Worm (Caenorhabditis elegans) whole organism, L2 larva: Measurements from ENCODE around the gene ZC190.7.
"Not testable (repeated sequence)": the region's sequence is repeated elsewhere in the genome, so short reads cannot be mapped to it uniquely, and the experiment has no call there.

Experiments
- F13H6.1 ChIP-seq: sonication (generic microtip); optimal IDR thresholded peaks from 2 replicates; lab custom pipeline; 2016; ENCODE audit warnings: missing genetic modification characterization, missing compliant biosample characterization
- Y55F3AM.14 ChIP-seq: fragments of 200-800 bp; sonication (Bioruptor generic); optimal IDR thresholded peaks from 2 replicates; lab custom pipeline; 2018; ENCODE audit warnings: mild to moderate bottlenecking, missing genetic modification characterization, missing compliant biosample characterization
- aly-2 ChIP-seq: fragments of 150-350 bp; optimal IDR thresholded peaks from 2 replicates; lab custom pipeline; 2014; ENCODE audit warnings: missing biosample characterization, missing genetic modification characterization
- ceh-16 ChIP-seq: fragments of 150-350 bp; optimal IDR thresholded peaks from 2 replicates; lab custom pipeline; 2014; ENCODE audit warnings: missing biosample characterization, missing genetic modification characterization
- crh-2 ChIP-seq: sonication (generic microtip); optimal IDR thresholded peaks from 2 replicates; lab custom pipeline; 2017; ENCODE audit warnings: missing biosample characterization, missing genetic modification characterization
- dmd-4 ChIP-seq: sonication (generic microtip); optimal IDR thresholded peaks from 2 replicates; lab custom pipeline; 2017; ENCODE audit warnings: missing biosample characterization, missing genetic modification characterization
- egl-27 ChIP-seq: sonication (generic microtip); optimal IDR thresholded peaks from 3 replicates; lab custom pipeline; 2017; ENCODE audit warnings: missing biosample characterization, missing genetic modification reagents, missing genetic modification characterization
- elt-1 ChIP-seq: fragments of 150-350 bp; optimal IDR thresholded peaks from 2 replicates; lab custom pipeline; 2014; ENCODE audit warnings: missing biosample characterization, missing genetic modification characterization
- elt-3 ChIP-seq: sonication (generic microtip); optimal IDR thresholded peaks from 2 replicates; lab custom pipeline; 2017; ENCODE audit warnings: missing biosample characterization, missing genetic modification characterization
- fos-1 ChIP-seq: fragments of 150-350 bp; optimal IDR thresholded peaks from 2 replicates; lab custom pipeline; 2014; ENCODE audit warnings: missing biosample characterization, missing genetic modification characterization
- gmeb-1 ChIP-seq: fragments of 150-350 bp; optimal IDR thresholded peaks from 2 replicates; lab custom pipeline; 2014; ENCODE audit warnings: missing biosample characterization, missing genetic modification characterization
- lin-11 ChIP-seq: fragments of 150-350 bp; sonication (generic microtip); optimal IDR thresholded peaks from 2 replicates; lab custom pipeline; 2014; ENCODE audit warnings: missing biosample characterization, missing genetic modification characterization, inconsistent platforms, mixed read lengths
- lin-39 ChIP-seq: fragments of 150-350 bp; optimal IDR thresholded peaks from 2 replicates; lab custom pipeline; 2014; ENCODE audit warnings: missing biosample characterization, missing genetic modification reagents, missing genetic modification characterization
- lsy-2 ChIP-seq, 2 experiments: fragments of 150-350 bp in 1 of 2; sonication (generic microtip) in 1 of 2; optimal IDR thresholded peaks; 2 replicates each; lab custom pipeline; 2014 to 2017; ENCODE audit warnings: missing biosample characterization in 2 of 2, missing genetic modification characterization in 2 of 2
- mab-5 ChIP-seq: fragments of 150-350 bp; optimal IDR thresholded peaks from 2 replicates; lab custom pipeline; 2014; ENCODE audit warnings: missing biosample characterization, missing genetic modification characterization
- nhr-10 ChIP-seq: sonication (generic microtip); optimal IDR thresholded peaks from 2 replicates; lab custom pipeline; 2017; ENCODE audit warnings: missing biosample characterization, missing genetic modification characterization
- nhr-12 ChIP-seq: fragments of 150-350 bp; optimal IDR thresholded peaks from 2 replicates; lab custom pipeline; 2014; ENCODE audit warnings: missing biosample characterization, missing genetic modification characterization
- nhr-129 ChIP-seq: fragments of 150-350 bp; optimal IDR thresholded peaks from 2 replicates; lab custom pipeline; 2014; ENCODE audit warnings: missing biosample characterization, missing genetic modification characterization
- nhr-23 ChIP-seq: fragments of 150-350 bp; optimal IDR thresholded peaks from 2 replicates; lab custom pipeline; 2014; ENCODE audit warnings: missing biosample characterization, missing genetic modification reagents, missing genetic modification characterization
- nhr-6 ChIP-seq: fragments of 150-350 bp; optimal IDR thresholded peaks from 2 replicates; lab custom pipeline; 2014; ENCODE audit warnings: missing biosample characterization, missing genetic modification characterization
- peb-1 ChIP-seq: fragments of 150-350 bp; optimal IDR thresholded peaks from 2 replicates; lab custom pipeline; 2014; ENCODE audit warnings: missing biosample characterization, missing genetic modification characterization
- sem-4 ChIP-seq: fragments of 150-350 bp; optimal IDR thresholded peaks from 2 replicates; lab custom pipeline; 2014; ENCODE audit warnings: missing biosample characterization, missing genetic modification reagents, missing genetic modification characterization
- sma-9 ChIP-seq, 2 experiments: fragments of 150-350 bp in 1 of 2; sonication (generic microtip) in 1 of 2; optimal IDR thresholded peaks; 2 replicates each; lab custom pipeline; 2014 to 2016; ENCODE audit warnings: missing genetic modification characterization in 2 of 2, mild to moderate bottlenecking in 1 of 2, missing biosample characterization in 1 of 2, missing compliant biosample characterization in 1 of 2, missing genetic modification reagents in 1 of 2, moderate library complexity in 1 of 2
- unc-39 ChIP-seq: fragments of 150-350 bp; optimal IDR thresholded peaks from 2 replicates; lab custom pipeline; 2014; ENCODE audit warnings: missing biosample characterization, missing genetic modification characterization
- unc-62 ChIP-seq: fragments of 150-350 bp; optimal IDR thresholded peaks from 2 replicates; lab custom pipeline; 2014; ENCODE audit warnings: missing biosample characterization, missing genetic modification reagents, missing genetic modification characterization
- ztf-1 ChIP-seq: fragments of 200-800 bp; sonication (Bioruptor generic); conservative IDR thresholded peaks from 2 replicates; pipeline ENCODE4 v1.3.6; 2022; ENCODE audit warnings: missing genetic modification characterization, missing compliant biosample characterization
- ztf-11 ChIP-seq: sonication (generic microtip); optimal IDR thresholded peaks from 2 replicates; lab custom pipeline; 2017; ENCODE audit warnings: missing biosample characterization, missing genetic modification characterization

ZC190.7 gene

DNA sequence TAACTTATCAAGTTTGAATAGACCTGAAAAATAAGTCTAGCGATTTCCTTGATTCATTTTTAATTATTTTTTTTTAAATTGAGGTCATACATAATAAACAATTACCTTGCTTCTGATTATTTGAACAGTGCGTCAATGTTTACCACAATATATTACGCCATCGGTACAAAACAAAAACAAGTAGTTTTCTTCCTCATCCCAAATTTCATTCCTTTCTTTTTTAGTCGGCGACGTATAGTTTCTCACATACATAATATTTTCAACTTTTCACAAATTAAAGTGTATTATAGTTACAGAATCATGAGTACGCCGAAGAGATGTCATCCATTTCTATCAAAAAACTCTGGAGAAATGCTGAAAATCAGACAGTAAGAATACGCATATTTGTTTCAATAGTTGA, 39.6 kb upstream of the ZC190.7 start, which contains the start of gene droe-8:
droe-8 (plus strand) TSS at position 301 of the 400 bp plus-strand sequence.
- TF ChIP-seq fos-1; sem-4 (tag; lab: Kevin White, UChicago); ztf-11: not testable (repeated sequence)

DNA sequence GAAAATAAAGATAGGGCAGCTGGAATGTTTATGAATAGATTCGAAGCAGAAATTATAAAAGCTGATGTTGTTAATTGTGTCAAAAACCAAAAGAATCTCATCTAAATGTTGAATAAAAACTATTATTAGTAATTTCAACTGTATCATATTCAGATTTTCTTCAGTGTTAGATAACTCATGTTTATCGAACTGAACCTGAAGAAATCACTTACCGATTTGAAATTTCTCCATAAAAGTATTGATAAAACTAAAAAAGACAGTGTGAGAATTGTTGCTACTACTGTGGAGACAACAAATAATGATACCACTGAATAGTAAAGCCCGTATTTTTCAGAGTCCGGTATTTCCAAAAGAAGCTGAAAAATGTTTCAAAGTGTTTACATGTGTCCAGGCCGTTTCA, 35.5 kb upstream of the ZC190.7 start, which contains the start of gene ZC196.8:
ZC196.8 (minus strand) TSS at position 101 of the 400 bp plus-strand sequence.
- not testable (repeated sequence) for TF ChIP-seq elt-3, dmd-4, lin-11 (tag; lab: Kevin White, UChicago)

DNA sequence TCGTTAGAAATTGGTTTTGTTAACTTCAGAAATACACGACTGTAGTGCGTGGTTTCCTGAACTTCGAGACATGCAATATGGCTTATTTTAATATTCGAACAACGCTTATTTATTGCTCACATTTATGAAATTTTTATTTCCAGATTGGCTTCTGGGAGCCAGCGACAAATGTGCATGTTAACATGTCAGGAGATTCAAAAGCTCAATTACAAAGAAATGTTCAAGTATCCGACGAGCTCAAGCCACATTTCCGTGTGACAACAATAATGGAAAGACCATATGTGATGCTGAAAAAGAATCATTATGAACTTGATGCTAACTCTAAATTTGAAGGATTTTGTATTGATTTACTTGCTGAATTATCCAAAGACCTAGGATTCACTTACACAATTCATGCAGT, 31.7 kb upstream of the ZC190.7 start:
- TF ChIP-seq peb-1 (tag; lab: Kevin White, UChicago) (no peak), unc-39 (tag; lab: Kevin White, UChicago) (no peak), fos-1 (no peak), Y55F3AM.14 (GFP tag; lab: Kevin White, UChicago) (no peak), mab-5 (tag; lab: Kevin White, UChicago) (no peak), nhr-10 (tag; lab: Kevin White, UChicago) (no peak), F13H6.1 (tag; lab: Kevin White, UChicago) (no peak), aly-2 (no peak), crh-2 (tag; lab: Kevin White, UChicago) (no peak), ztf-1 (no peak)
- TF ChIP-seq, all 48 proteins: peak for 0

- TF ChIP-seq Y55F3AM.14 (GFP tag; lab: Kevin White, UChicago) (no peak), nhr-6 (no peak), sma-9 (GFP tag; optimal IDR thresholded peaks at IDR 0.05; lab: Kevin White, UChicago) (peak; percentile 45), sma-9 (tag; optimal IDR thresholded peaks at IDR 0.05; lab: Kevin White, UChicago) (no peak)
Observed at ce11 chrV:8716175-8716574, 29.5 kb upstream of the ZC190.7 start, which contains the start of gene glr-5. glr-5 (plus strand) TSS chrV:8716495.

DNA sequence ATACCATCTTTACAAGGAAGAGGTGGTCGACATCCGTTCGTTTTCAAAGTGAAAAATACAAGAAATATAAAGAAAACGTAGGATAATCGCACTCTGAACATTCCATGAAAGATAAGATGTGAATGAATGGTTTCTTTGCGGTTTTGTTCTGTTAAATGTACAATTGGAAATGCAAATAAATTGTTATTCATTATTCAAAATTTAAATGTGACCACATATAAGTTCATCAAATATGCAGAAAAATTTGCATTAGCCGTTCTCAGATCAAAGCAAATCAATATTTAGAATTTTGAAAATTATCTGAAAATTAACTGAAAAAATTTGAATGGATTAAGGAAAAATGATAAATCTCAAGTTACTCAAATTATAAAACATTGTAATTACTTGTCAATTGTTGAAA, 25.2 kb upstream of the ZC190.7 start, which contains the start of gene ZC178.2:
ZC178.2 (minus strand) TSS at position 101 of the 400 bp plus-strand sequence.
- TF ChIP-seq dmd-4 (tag; lab: Kevin White, UChicago) = no peak
- TF ChIP-seq elt-3 (tag; lab: Kevin White, UChicago) = no peak
- TF ChIP-seq sem-4 (tag; lab: Kevin White, UChicago) = no peak

- TF ChIP-seq lin-39 (tag; lab: Kevin White, UChicago); gmeb-1 (tag; lab: Kevin White, UChicago); fos-1: not testable (repeated sequence)
Observed at ce11 chrV:8696218-8696617, 9.6 kb upstream of the ZC190.7 start, which contains the start of gene ZC190.10. ZC190.10 (minus strand) TSS chrV:8696318.

- TF ChIP-seq nhr-12 = no peak
- no peak for TF ChIP-seq unc-62 (GFP tag; lab: Kevin White, UChicago)
- no peak for TF ChIP-seq ceh-16 (tag; lab: Kevin White, UChicago)
- no peak for TF ChIP-seq egl-27 (tag; lab: Kevin White, UChicago)
- TF ChIP-seq lin-39 (tag; lab: Kevin White, UChicago) = no peak
- no peak for TF ChIP-seq unc-39 (tag; lab: Kevin White, UChicago)
- TF ChIP-seq sma-9 (GFP tag; optimal IDR thresholded peaks at IDR 0.05; lab: Kevin White, UChicago) = no peak
- TF ChIP-seq sma-9 (tag; optimal IDR thresholded peaks at IDR 0.05; lab: Kevin White, UChicago) = no peak
- no peak for TF ChIP-seq nhr-23 (tag; lab: Kevin White, UChicago)
- no peak for TF ChIP-seq elt-1
- TF ChIP-seq nhr-129 (tag; lab: Kevin White, UChicago) = no peak
- no peak for TF ChIP-seq ztf-1
- TF ChIP-seq elt-3 (tag; lab: Kevin White, UChicago) = no peak
- TF ChIP-seq lsy-2 (tag; optimal IDR thresholded peaks at IDR 0.05; lab: Kevin White, UChicago) = no peak
Observed at ce11 chrV:8687707-8688106, 1.0 kb upstream of the ZC190.7 start, which contains the start of gene ZC190.8. ZC190.8 (minus strand) TSS chrV:8687807.
